Fruit fly (Drosophila melanogaster) whole organism, embryonic: ENCODE results near the gene CG17187.

Experiments
- CG12391 ChIP-seq: fragments of 200-800 bp; sonication (Bioruptor generic); optimal IDR thresholded peaks from 3 replicates; lab custom pipeline; 2018; ENCODE audit warnings: missing biosample characterization, mild to moderate bottlenecking, missing genetic modification characterization, moderate library complexity
- CG12659 ChIP-seq: fragments of 200-800 bp; sonication (Bioruptor generic); optimal IDR thresholded peaks from 3 replicates; lab custom pipeline; 2017; ENCODE audit warnings: mild to moderate bottlenecking, missing biosample characterization, missing genetic modification reagents, missing genetic modification characterization
- CG14860 ChIP-seq: fragments of 200-800 bp; sonication (Bioruptor generic); IDR thresholded peaks from 3 replicates; pipeline ENCODE4 v1.3.6; 2022; ENCODE audit warnings: missing biosample characterization, missing genetic modification characterization; ENCODE audit not compliant: partially characterized antibody
- CG1603 ChIP-seq: fragments of 200-800 bp; sonication (Bioruptor generic); optimal IDR thresholded peaks from 2 replicates; lab custom pipeline; 2019; ENCODE audit warnings: missing biosample characterization, mild to moderate bottlenecking, missing genetic modification characterization, moderate library complexity
- CG1647 ChIP-seq: fragments of 200-800 bp; sonication (Bioruptor generic); optimal IDR thresholded peaks from 3 replicates; lab custom pipeline; 2016; ENCODE audit warnings: missing biosample characterization, missing genetic modification characterization
- CG2199 ChIP-seq: fragments of 200-800 bp; sonication (Bioruptor generic); IDR thresholded peaks from 3 replicates; pipeline ENCODE4 v1.3.6; 2022; ENCODE audit warnings: missing biosample characterization, missing genetic modification characterization
- CG2712 ChIP-seq: fragments of 200-800 bp; optimal IDR thresholded peaks from 3 replicates; lab custom pipeline; 2019; ENCODE audit warnings: missing biosample characterization, mild to moderate bottlenecking, missing genetic modification characterization, moderate library complexity
- CG34376 ChIP-seq: fragments of 200-800 bp; sonication (Bioruptor generic); optimal IDR thresholded peaks from 2 replicates; lab custom pipeline; 2018; ENCODE audit warnings: missing biosample characterization, mild to moderate bottlenecking, missing genetic modification characterization
- CG3995 ChIP-seq: fragments of 200-800 bp; sonication (Bioruptor generic); optimal IDR thresholded peaks from 3 replicates; lab custom pipeline; 2016; ENCODE audit warnings: missing biosample characterization, missing genetic modification characterization
- CG4617 ChIP-seq: fragments of 200-800 bp; sonication (Bioruptor generic); optimal IDR thresholded peaks from 3 replicates; lab custom pipeline; 2016; ENCODE audit warnings: missing biosample characterization, missing genetic modification characterization, borderline replicate concordance
- CG5245 ChIP-seq: fragments of 200-800 bp; sonication (Bioruptor generic); optimal IDR thresholded peaks from 3 replicates; lab custom pipeline; 2016; ENCODE audit warnings: missing biosample characterization, missing genetic modification characterization
- CG9609 ChIP-seq: fragments of 200-800 bp; sonication (Bioruptor generic); optimal IDR thresholded peaks from 3 replicates; lab custom pipeline; 2016; ENCODE audit warnings: missing biosample characterization, missing genetic modification characterization
- CG9876 ChIP-seq: fragments of 200-800 bp; sonication (Bioruptor generic); optimal IDR thresholded peaks from 2 replicates; lab custom pipeline; 2016; ENCODE audit warnings: missing biosample characterization, missing genetic modification characterization
- CHES-1-like ChIP-seq: fragments of 200-800 bp; sonication (Bioruptor generic); optimal IDR thresholded peaks from 2 replicates; lab custom pipeline; 2016; ENCODE audit warnings: missing biosample characterization, missing genetic modification characterization
- Dek ChIP-seq: fragments of 200-800 bp; sonication (Bioruptor generic); optimal IDR thresholded peaks from 3 replicates; lab custom pipeline; 2019; ENCODE audit warnings: missing biosample characterization, mild to moderate bottlenecking, missing genetic modification characterization, moderate library complexity
- Ets97D ChIP-seq: fragments of 200-800 bp; sonication (Bioruptor generic); optimal IDR thresholded peaks from 3 replicates; lab custom pipeline; 2016; ENCODE audit warnings: missing biosample characterization, missing genetic modification characterization
- GATAe ChIP-seq: fragments of 200-800 bp; sonication (Bioruptor generic); conservative IDR thresholded peaks from 2 replicates; pipeline ENCODE4 v1.3.6; 2022; ENCODE audit warnings: missing biosample characterization, missing genetic modification characterization
- Hr3 ChIP-seq: fragments of 200-800 bp; sonication (Bioruptor generic); optimal IDR thresholded peaks from 3 replicates; lab custom pipeline; 2016; ENCODE audit warnings: missing biosample characterization, missing genetic modification characterization
- MBD-R2 ChIP-seq: fragments of 200-800 bp; sonication (Bioruptor generic); IDR thresholded peaks from 2 replicates; pipeline ENCODE4 v1.3.6; 2022; ENCODE audit warnings: missing biosample characterization, missing genetic modification characterization
- Myb ChIP-seq: fragments of 200-800 bp; sonication (Bioruptor generic); optimal IDR thresholded peaks from 2 replicates; lab custom pipeline; 2016; ENCODE audit warnings: missing biosample characterization, missing genetic modification characterization
- Pdp1 ChIP-seq, 2 experiments: fragments of 200-800 bp; sonication (Bioruptor generic); optimal IDR thresholded peaks; 3 replicates each; lab custom pipeline; 2016; ENCODE audit warnings: missing biosample characterization in 2 of 2, missing genetic modification characterization in 2 of 2, mild to moderate bottlenecking in 1 of 2, moderate library complexity in 1 of 2
- Ravus ChIP-seq: fragments of 200-800 bp; sonication (Bioruptor generic); IDR thresholded peaks from 2 replicates; pipeline ENCODE4 v1.3.6; 2022; ENCODE audit warnings: missing biosample characterization, missing genetic modification characterization
- Rfx ChIP-seq: fragments of 200-800 bp; sonication (Bioruptor generic); IDR thresholded peaks from 2 replicates; pipeline ENCODE4 v1.3.6; 2022; ENCODE audit warnings: missing biosample characterization, missing genetic modification characterization
- Sry-β ChIP-seq: fragments of 200-800 bp; sonication (Bioruptor generic); optimal IDR thresholded peaks from 2 replicates; lab custom pipeline; 2018; ENCODE audit warnings: missing biosample characterization, mild to moderate bottlenecking, missing genetic modification characterization, moderate library complexity
- Tbp ChIP-seq: fragments of >200 bp; optimal IDR thresholded peaks from 2 replicates; lab custom pipeline; 2018; ENCODE audit warnings: missing biosample characterization, missing genetic modification characterization
- YL-1 ChIP-seq: fragments of 200-800 bp; sonication (Bioruptor generic); optimal IDR thresholded peaks from 3 replicates; lab custom pipeline; 2017; ENCODE audit warnings: missing biosample characterization, mild to moderate bottlenecking, missing genetic modification characterization
- ac ChIP-seq: fragments of 200-800 bp; sonication (Bioruptor generic); optimal IDR thresholded peaks from 3 replicates; lab custom pipeline; 2017; ENCODE audit warnings: missing biosample characterization, mild to moderate bottlenecking, missing genetic modification characterization
- amos ChIP-seq: fragments of 200-800 bp; sonication (Bioruptor generic); IDR thresholded peaks from 2 replicates; pipeline ENCODE4 v1.3.6; 2022; ENCODE audit warnings: missing biosample characterization, missing genetic modification characterization; ENCODE audit not compliant: partially characterized antibody
- bbx ChIP-seq: fragments of 200-800 bp; sonication (Bioruptor generic); IDR thresholded peaks from 2 replicates; pipeline ENCODE4 v1.3.6; 2022; ENCODE audit warnings: missing biosample characterization, missing genetic modification characterization; ENCODE audit not compliant: partially characterized antibody
- chif ChIP-seq, 2 experiments: fragments of 200-800 bp; sonication (Bioruptor generic); optimal IDR thresholded peaks; 3 replicates each; lab custom pipeline; 2016; ENCODE audit warnings: missing biosample characterization in 2 of 2, missing genetic modification characterization in 2 of 2
- disco-r ChIP-seq: fragments of 200-800 bp; sonication (Bioruptor generic); optimal IDR thresholded peaks from 2 replicates; lab custom pipeline; 2016; ENCODE audit warnings: missing biosample characterization, missing genetic modification characterization
- dm ChIP-seq: fragments of 200-800 bp; sonication (Bioruptor generic); optimal IDR thresholded peaks from 3 replicates; lab custom pipeline; 2016; ENCODE audit warnings: missing biosample characterization, missing genetic modification characterization
- dpn ChIP-seq, 2 experiments: fragments of 200-800 bp; sonication (Bioruptor generic); optimal IDR thresholded peaks; 3 replicates each; lab custom pipeline; 2016; ENCODE audit warnings: missing biosample characterization in 2 of 2, missing genetic modification characterization in 2 of 2
- ewg ChIP-seq: fragments of 200-800 bp; sonication (Bioruptor generic); optimal IDR thresholded peaks from 3 replicates; lab custom pipeline; 2017; ENCODE audit warnings: mild to moderate bottlenecking, missing biosample characterization, missing genetic modification reagents, missing genetic modification characterization
- exex ChIP-seq: fragments of 200-800 bp; sonication (Bioruptor generic); optimal IDR thresholded peaks from 4 replicates; lab custom pipeline; 2018; ENCODE audit warnings: missing biosample characterization, mild to moderate bottlenecking, missing genetic modification characterization, moderate library complexity
- ftz-f1 ChIP-seq: fragments of 200-800 bp; sonication (Bioruptor generic); optimal IDR thresholded peaks from 2 replicates; lab custom pipeline; 2016; ENCODE audit warnings: missing biosample characterization, missing genetic modification characterization
- fu2 ChIP-seq: fragments of 200-800 bp; sonication (Bioruptor generic); optimal IDR thresholded peaks from 2 replicates; lab custom pipeline; 2016; ENCODE audit warnings: missing biosample characterization, missing genetic modification characterization
- gem ChIP-seq: fragments of 200-800 bp; sonication (Bioruptor generic); optimal IDR thresholded peaks from 2 replicates; lab custom pipeline; 2019; ENCODE audit warnings: missing biosample characterization, mild to moderate bottlenecking, missing genetic modification characterization, moderate library complexity
- gfzf ChIP-seq: fragments of 200-800 bp; sonication (Bioruptor generic); optimal IDR thresholded peaks from 2 replicates; lab custom pipeline; 2016; ENCODE audit warnings: missing biosample characterization, mild to moderate bottlenecking, missing genetic modification characterization, moderate library complexity
- gro ChIP-seq: fragments of 200-800 bp; sonication (Bioruptor generic); optimal IDR thresholded peaks from 2 replicates; lab custom pipeline; 2016; ENCODE audit warnings: missing biosample characterization, missing genetic modification characterization
- hbn ChIP-seq: fragments of 200-800 bp; sonication (Bioruptor generic); IDR thresholded peaks from 2 replicates; pipeline ENCODE4 v1.3.6; 2022; ENCODE audit warnings: missing biosample characterization, missing genetic modification characterization; ENCODE audit not compliant: partially characterized antibody
- hkb ChIP-seq, 2 experiments: fragments of 200-800 bp in 1 of 2; fragments of >200 bp in 1 of 2; sonication (Bioruptor generic) in 1 of 2; IDR thresholded peaks in 1 of 2; optimal IDR thresholded peaks in 1 of 2; 2 replicates each; pipeline versions ENCODE4 v1.3.6 to Lab custom; 2017 to 2022; ENCODE audit warnings: missing biosample characterization in 1 of 2, missing genetic modification characterization in 1 of 2
- pzg ChIP-seq: fragments of 200-800 bp; sonication (Bioruptor generic); optimal IDR thresholded peaks from 3 replicates; lab custom pipeline; 2018; ENCODE audit warnings: missing biosample characterization, mild to moderate bottlenecking, missing genetic modification characterization, moderate library complexity
- sens ChIP-seq: fragments of 200-800 bp; sonication (Bioruptor generic); peaks from one replicate; lab custom pipeline; 2016; ENCODE audit warnings: missing biosample characterization, missing genetic modification characterization
- slou ChIP-seq: fragments of 200-800 bp; sonication (Bioruptor generic); optimal IDR thresholded peaks from 3 replicates; lab custom pipeline; 2016; ENCODE audit warnings: missing biosample characterization, missing genetic modification characterization
- unc-4 ChIP-seq: fragments of 200-800 bp; sonication (Bioruptor generic); IDR thresholded peaks from 2 replicates; pipeline ENCODE4 v1.3.6; 2022; ENCODE audit warnings: missing biosample characterization, missing genetic modification characterization; ENCODE audit not compliant: partially characterized antibody
- vnd ChIP-seq: fragments of 200-800 bp; sonication (Bioruptor generic); IDR thresholded peaks from 3 replicates; pipeline ENCODE4 v1.3.6; 2022; ENCODE audit warnings: missing biosample characterization, missing genetic modification characterization; ENCODE audit not compliant: partially characterized antibody
- vvl ChIP-seq: fragments of 200-800 bp; sonication (Bioruptor generic); IDR thresholded peaks from 2 replicates; pipeline ENCODE4 v1.3.6; 2022; ENCODE audit warnings: missing biosample characterization, missing genetic modification characterization

CG17187 gene

dm6 chr3R:11243951-11244660, 12.4 kb upstream of the CG17187 start, which contains the start of the genes CG17734 and CG5214 (continued):
- TF ChIP-seq sens (GFP tag; lab: Kevin White, UChicago) (peak; percentile 72), slou (GFP tag; lab: Kevin White, UChicago) (peak; percentile 6), bbx (GFP tag; lab: Robert Waterston, UW) (peak; percentile 61), Sry-β (GFP tag; lab: Kevin White, UChicago) (no peak), exex (peak; percentile 35), CG2712 (tag; lab: Kevin White, UChicago) (peak; percentile 26), gem (tag; lab: Kevin White, UChicago) (peak; percentile 46), ewg (GFP tag; lab: Kevin White, UChicago) (peak; percentile 21), CHES-1-like (GFP tag; lab: Kevin White, UChicago) (peak; percentile 52), disco-r (GFP tag; lab: Kevin White, UChicago) (no peak), Dek (peak; percentile 43), CG9609 (GFP tag; lab: Kevin White, UChicago) (peak; percentile 39), unc-4 (peak; percentile 77), gfzf (peak; percentile 84), CG14860 (GFP tag; lab: Robert Waterston, UW) (peak; percentile 69; the same call in 2 of the 3 replicates), Ets97D (peak; percentile 82), CG12659 (GFP tag; lab: Kevin White, UChicago) (peak; percentile 86), dpn (GFP tag; optimal IDR thresholded peaks at IDR 0.05; lab: Kevin White, UChicago) (peak; percentile 0 to 54), fu2 (GFP tag; lab: Kevin White, UChicago) (peak; percentile 34), pzg (GFP tag; lab: Kevin White, UChicago) (peak; percentile 86), hkb (optimal IDR thresholded peaks at IDR 0.05; lab: Kevin White, UChicago) (peak; percentile 78), hkb (GFP tag; IDR thresholded peaks at IDR 0.05; lab: Robert Waterston, UW) (no peak), hbn (GFP tag; lab: Robert Waterston, UW) (peak; percentile 66), Rfx (no peak), Pdp1 (GFP tag; optimal IDR thresholded peaks at IDR 0.05; lab: Kevin White, UChicago) (peak in 1 of 2 experiments; percentile 99), ac (GFP tag; lab: Kevin White, UChicago) (no peak), CG5245 (GFP tag; lab: Kevin White, UChicago) (peak; percentile 12), ftz-f1 (GFP tag; lab: Kevin White, UChicago) (peak; percentile 98), Hr3 (peak; percentile 65), Myb (peak; percentile 54), CG4617 (GFP tag; lab: Kevin White, UChicago) (peak; percentile 49), CG9876 (GFP tag; lab: Kevin White, UChicago) (peak; percentile 10), GATAe (peak; percentile 35; the same call in 1 of the 2 replicates), CG12391 (no peak), MBD-R2 (peak; percentile 40; the same call in 1 of the 2 replicates), Ravus (GFP tag; lab: Robert Waterston, UW) (no peak), YL-1 (peak; percentile 48), vvl (GFP tag; lab: Robert Waterston, UW) (no peak), CG3995 (GFP tag; lab: Kevin White, UChicago) (peak; percentile 24), Tbp (GFP tag; lab: Kevin White, UChicago) (no peak), CG2199 (GFP tag; lab: Robert Waterston, UW) (no peak), CG1647 (peak; percentile 4), CG1603 (tag; lab: Kevin White, UChicago) (peak; percentile 36), CG34376 (peak; percentile 32), dm (GFP tag; lab: Kevin White, UChicago) (peak; percentile 47), chif (GFP tag; optimal IDR thresholded peaks at IDR 0.05; lab: Kevin White, UChicago) (no peak), gro (GFP tag; lab: Kevin White, UChicago) (peak; percentile 71), amos (GFP tag; lab: Robert Waterston, UW) (peak; percentile 67; the same call in 1 of the 2 replicates), vnd (GFP tag; lab: Robert Waterston, UW) (peak; percentile 79; the same call in 2 of the 3 replicates)
